Fruit fly (Drosophila melanogaster): ENCODE results near the gene gnu.

Gene gnu

dm6 chr3L:14756724-14757463 lies 46.3 kb downstream of the gnu start (continued):
- TF ChIP-seq MTF-1 (GFP tag; optimal IDR thresholded peaks at IDR 0.05; ENCODE audit: borderline replicate concordance): peak; percentile 82
- peak; percentile 84 for TF ChIP-seq Nf-YA (GFP tag; IDR thresholded peaks at IDR 0.05)
- peak; percentile 94 for TF ChIP-seq NFAT (GFP tag; IDR thresholded peaks at IDR 0.05)
- TF ChIP-seq slou (GFP tag; optimal IDR thresholded peaks at IDR 0.05): peak; percentile 76
- TF ChIP-seq CG31365 (tag; optimal IDR thresholded peaks at IDR 0.05): peak; percentile 63
- peak; percentile 12; the same call in 1 of the 2 replicates for TF ChIP-seq sna (GFP tag; IDR thresholded peaks at IDR 0.05; ENCODE audit: partially characterized antibody)
- TF ChIP-seq Chrac-16 (GFP tag; optimal IDR thresholded peaks at IDR 0.05): peak; percentile 89
- peak; percentile 88 for TF ChIP-seq al (GFP tag; IDR thresholded peaks at IDR 0.05)
- TF ChIP-seq dmrt11E (tag; optimal IDR thresholded peaks at IDR 0.05): peak; percentile 49
- peak; percentile 74 for TF ChIP-seq CG5180 (GFP tag; optimal IDR thresholded peaks at IDR 0.05)
- TF ChIP-seq CG12391 (tag; optimal IDR thresholded peaks at IDR 0.05): peak; percentile 81
- peak; percentile 85 for TF ChIP-seq nmo (GFP tag; optimal IDR thresholded peaks at IDR 0.05)
- TF ChIP-seq CG8924 (tag; optimal IDR thresholded peaks at IDR 0.05): peak; percentile 77
- no peak for TF ChIP-seq sd (tag; optimal IDR thresholded peaks at IDR 0.05)
- TF ChIP-seq CG7556 (GFP tag; optimal IDR thresholded peaks at IDR 0.05): peak; percentile 87
- TF ChIP-seq Doc2 (GFP tag; IDR thresholded peaks at IDR 0.05): no peak; the same call in none of the 2 replicates
- TF ChIP-seq CG30403 (GFP tag; optimal IDR thresholded peaks at IDR 0.05): peak; percentile 91
- peak; percentile 67 for TF ChIP-seq CG6683 (GFP tag; optimal IDR thresholded peaks at IDR 0.05)
- peak; percentile 91 for TF ChIP-seq ken (GFP tag; IDR thresholded peaks at IDR 0.05)
- TF ChIP-seq CG3407 (GFP tag; optimal IDR thresholded peaks at IDR 0.05): peak; percentile 79
- no peak for TF ChIP-seq Lhr (GFP tag; optimal IDR thresholded peaks at IDR 0.05)
- no peak for TF ChIP-seq tll (GFP tag; optimal IDR thresholded peaks at IDR 0.05)
- TF ChIP-seq toy (GFP tag; IDR thresholded peaks at IDR 0.05): peak; percentile 62; the same call in 1 of the 2 replicates
- TF ChIP-seq CG17829 (tag; optimal IDR thresholded peaks at IDR 0.05): peak; percentile 64
- TF ChIP-seq CG18476 (GFP tag; optimal IDR thresholded peaks at IDR 0.05): peak; percentile 85
- no peak for TF ChIP-seq Dfd (GFP tag; optimal IDR thresholded peaks at IDR 0.05)
- TF ChIP-seq HLH54F (GFP tag; optimal IDR thresholded peaks at IDR 0.05): peak; percentile 91
- TF ChIP-seq caup (GFP tag; optimal IDR thresholded peaks at IDR 0.05; ENCODE audit: severe bottlenecking): peak; percentile 93
- TF ChIP-seq E2f1 (GFP tag; IDR thresholded peaks at IDR 0.05): peak; percentile 92
- peak; percentile 39 for TF ChIP-seq kah (GFP tag; optimal IDR thresholded peaks at IDR 0.05)
- TF ChIP-seq H15 (GFP tag; IDR thresholded peaks at IDR 0.05): peak; percentile 89
- TF ChIP-seq cato (GFP tag; optimal IDR thresholded peaks at IDR 0.05; ENCODE audit: borderline replicate concordance): peak; percentile 67
- peak; percentile 67 for TF ChIP-seq fd64A (GFP tag; optimal IDR thresholded peaks at IDR 0.05)
- TF ChIP-seq az2 (GFP tag; optimal IDR thresholded peaks at IDR 0.05): peak; percentile 90
- TF ChIP-seq E2f2 (GFP tag; IDR thresholded peaks at IDR 0.05): peak; percentile 64; the same call in 1 of the 2 replicates
- peak; percentile 58 for TF ChIP-seq CG15696 (tag; optimal IDR thresholded peaks at IDR 0.05)
- TF ChIP-seq ara (GFP tag; IDR thresholded peaks at IDR 0.05): peak; percentile 92
- peak; percentile 82 for TF ChIP-seq CG6813 (GFP tag; optimal IDR thresholded peaks at IDR 0.05)
- TF ChIP-seq CG10565 (GFP tag; optimal IDR thresholded peaks at IDR 0.05): no peak
- no peak for TF ChIP-seq pfk (GFP tag; optimal IDR thresholded peaks at IDR 0.05)
- peak; percentile 57 for TF ChIP-seq sima (GFP tag; optimal IDR thresholded peaks at IDR 0.05)
- TF ChIP-seq CG9817 (tag; optimal IDR thresholded peaks at IDR 0.05): peak; percentile 84
- peak; percentile 19 for TF ChIP-seq ftz-f1 (GFP tag; optimal IDR thresholded peaks at IDR 0.05)
- peak; percentile 87 for TF ChIP-seq CG18619 (GFP tag; optimal IDR thresholded peaks at IDR 0.05)
- peak; percentile 89 for TF ChIP-seq CG16779 (GFP tag; IDR thresholded peaks at IDR 0.05)
- TF ChIP-seq hb (GFP tag; IDR thresholded peaks at IDR 0.05; ENCODE audit: partially characterized antibody): no peak
- TF ChIP-seq Myb (GFP tag; optimal IDR thresholded peaks at IDR 0.05): peak; percentile 85
- TF ChIP-seq stwl (tag; optimal IDR thresholded peaks at IDR 0.05): no peak

All from whole organism, embryonic.